Worm (Caenorhabditis elegans) whole organism, L4 larva: ENCODE results near the gene Y38C1AA.7.

Source experiments
- D1046.2 ChIP-seq: fragments of 200-800 bp; sonication (Bioruptor generic); IDR thresholded peaks from 2 replicates; pipeline ENCODE4 v1.3.6; 2022; ENCODE audit warnings: missing genetic modification characterization, missing compliant biosample characterization
- F10B5.3 ChIP-seq: sonication (generic microtip); optimal IDR thresholded peaks from 2 replicates; lab custom pipeline; 2016; ENCODE audit warnings: mild to moderate bottlenecking, missing genetic modification characterization, missing compliant biosample characterization
- F26F4.8 ChIP-seq: fragments of 200-800 bp; sonication (Bioruptor generic); conservative IDR thresholded peaks from 2 replicates; pipeline ENCODE4 v1.3.6; 2022; ENCODE audit warnings: missing genetic modification characterization, missing compliant biosample characterization
- F37D6.2 ChIP-seq: sonication (generic microtip); optimal IDR thresholded peaks from 2 replicates; lab custom pipeline; 2016; ENCODE audit warnings: mild to moderate bottlenecking, missing genetic modification characterization, missing compliant biosample characterization
- F44E2.7 ChIP-seq: fragments of 200-800 bp; sonication (Bioruptor generic); IDR thresholded peaks from 2 replicates; pipeline ENCODE4 v2.1.2; 2022; ENCODE audit warnings: missing genetic modification characterization, missing compliant biosample characterization
- R02D3.7 ChIP-seq: fragments of 150-350 bp; sonication (generic microtip); optimal IDR thresholded peaks from 3 replicates; lab custom pipeline; 2014; ENCODE audit warnings: missing biosample characterization, missing genetic modification characterization
- T26A8.4 ChIP-seq: fragments of 200-800 bp; sonication (Bioruptor generic); IDR thresholded peaks from 2 replicates; pipeline ENCODE4 v1.3.6; 2022; ENCODE audit warnings: missing genetic modification characterization, missing compliant biosample characterization
- Y105C5A.15 ChIP-seq: fragments of 200-800 bp; sonication (Bioruptor generic); IDR thresholded peaks from 2 replicates; pipeline ENCODE4 v1.3.6; 2022; ENCODE audit warnings: missing genetic modification characterization, missing compliant biosample characterization
- Y48G9A.11 ChIP-seq: fragments of 200-800 bp; sonication (Bioruptor generic); IDR thresholded peaks from 2 replicates; pipeline ENCODE4 v1.3.6; 2022; ENCODE audit warnings: missing genetic modification reagents, missing genetic modification characterization, missing compliant biosample characterization
- Y5F2A.4 ChIP-seq: fragments of 200-800 bp; sonication (Bioruptor generic); optimal IDR thresholded peaks from 2 replicates; lab custom pipeline; 2018; ENCODE audit warnings: mild to moderate bottlenecking, missing genetic modification characterization, missing compliant biosample characterization
- Y75B8A.6 ChIP-seq: fragments of 200-800 bp; sonication (Bioruptor generic); IDR thresholded peaks from 2 replicates; pipeline ENCODE4 v1.3.6; 2022; ENCODE audit warnings: missing genetic modification reagents, missing genetic modification characterization, missing compliant biosample characterization
- ZK337.2 ChIP-seq: fragments of 200-800 bp; sonication (Bioruptor generic); IDR thresholded peaks from 2 replicates; pipeline ENCODE4 v1.3.6; 2022; ENCODE audit warnings: missing genetic modification reagents, missing genetic modification characterization, missing compliant biosample characterization
- ZK546.5 ChIP-seq, 2 experiments: sonication (generic microtip); optimal IDR thresholded peaks; 2 replicates each; lab custom pipeline; 2017; ENCODE audit warnings: missing biosample characterization in 2 of 2, missing genetic modification characterization in 2 of 2
- arid-1 ChIP-seq: fragments of 200-800 bp; sonication (Bioruptor generic); conservative IDR thresholded peaks from 2 replicates; pipeline ENCODE4 v1.3.6; 2022; ENCODE audit warnings: missing genetic modification reagents, missing genetic modification characterization, missing compliant biosample characterization
- ceh-20 ChIP-seq: fragments of 200-800 bp; sonication (Bioruptor generic); IDR thresholded peaks from 2 replicates; pipeline ENCODE4 v1.3.6; 2022; ENCODE audit warnings: missing genetic modification reagents, missing genetic modification characterization, missing compliant biosample characterization
- ceh-44 ChIP-seq: fragments of 200-800 bp; sonication (Bioruptor generic); IDR thresholded peaks from 2 replicates; pipeline ENCODE4 v1.3.6; 2022; ENCODE audit warnings: missing genetic modification reagents, missing genetic modification characterization, missing compliant biosample characterization
- ces-1 ChIP-seq: fragments of 150-350 bp; sonication (generic microtip); optimal IDR thresholded peaks from 4 replicates; lab custom pipeline; 2014; ENCODE audit warnings: missing biosample characterization, missing genetic modification reagents, missing genetic modification characterization
- cey-2 ChIP-seq: sonication (generic microtip); optimal IDR thresholded peaks from 3 replicates; lab custom pipeline; 2017; ENCODE audit warnings: missing genetic modification characterization, mild to moderate bottlenecking, missing compliant biosample characterization, antibody characterized with exemption, borderline replicate concordance; ENCODE audit not compliant: insufficient read depth
- ctbp-1 ChIP-seq: fragments of 200-800 bp; sonication (Bioruptor generic); IDR thresholded peaks from 2 replicates; pipeline ENCODE4 v1.3.6; 2022; ENCODE audit warnings: missing genetic modification reagents, missing genetic modification characterization, missing compliant biosample characterization
- daf-19 ChIP-seq: fragments of 200-800 bp; sonication (Bioruptor generic); conservative IDR thresholded peaks from 2 replicates; pipeline ENCODE4 v1.3.6; 2022; ENCODE audit warnings: missing genetic modification characterization, missing compliant biosample characterization
- daf-8 ChIP-seq: fragments of 200-800 bp; sonication (Bioruptor generic); IDR thresholded peaks from 2 replicates; pipeline ENCODE4 v1.3.6; 2022; ENCODE audit warnings: missing genetic modification characterization, missing compliant biosample characterization
- dmd-6 ChIP-seq: fragments of 200-800 bp; sonication (Bioruptor generic); IDR thresholded peaks from 2 replicates; pipeline ENCODE4 v1.3.6; 2022; ENCODE audit warnings: missing genetic modification reagents, missing genetic modification characterization, missing compliant biosample characterization
- dmd-8 ChIP-seq: fragments of 200-800 bp; sonication (Bioruptor generic); IDR thresholded peaks from 2 replicates; pipeline ENCODE4 v1.3.6; 2022; ENCODE audit warnings: missing genetic modification characterization, missing compliant biosample characterization
- egl-43 ChIP-seq: fragments of 200-800 bp; sonication (Bioruptor generic); IDR thresholded peaks from 2 replicates; pipeline ENCODE4 v1.3.6; 2022; ENCODE audit warnings: missing genetic modification reagents, missing genetic modification characterization, missing compliant biosample characterization
- fkh-10 ChIP-seq: fragments of 150-350 bp; optimal IDR thresholded peaks from 2 replicates; lab custom pipeline; 2014; ENCODE audit warnings: missing biosample characterization, missing genetic modification reagents, missing genetic modification characterization
- hlh-30 ChIP-seq: sonication (generic microtip); optimal IDR thresholded peaks from 2 replicates; lab custom pipeline; 2017; ENCODE audit warnings: antibody characterized with exemption, mild to moderate bottlenecking, missing genetic modification characterization, missing compliant biosample characterization; ENCODE audit not compliant: insufficient read depth
- lin-1 ChIP-seq: fragments of 200-800 bp; sonication (Bioruptor generic); IDR thresholded peaks from 2 replicates; pipeline ENCODE4 v1.3.6; 2022; ENCODE audit warnings: missing genetic modification reagents, missing genetic modification characterization, missing compliant biosample characterization
- lsy-2 ChIP-seq, 2 experiments: fragments of 150-350 bp in 1 of 2; sonication (generic microtip) in 1 of 2; optimal IDR thresholded peaks; 2 replicates each; lab custom pipeline; 2014 to 2017; ENCODE audit warnings: missing biosample characterization in 2 of 2, missing genetic modification characterization in 2 of 2
- madf-5 ChIP-seq, 2 experiments: fragments of 200-800 bp; sonication (Bioruptor generic); IDR thresholded peaks; 2 replicates each; pipeline ENCODE4 v1.3.6; 2022; ENCODE audit warnings: missing compliant biosample characterization in 2 of 2, missing genetic modification characterization in 2 of 2
- mdt-29 ChIP-seq: fragments of 200-800 bp; sonication (Bioruptor generic); IDR thresholded peaks from 2 replicates; pipeline ENCODE4 v1.3.6; 2022; ENCODE audit warnings: missing genetic modification reagents, missing genetic modification characterization, missing compliant biosample characterization
- mep-1 ChIP-seq: fragments of 150-350 bp; sonication (generic microtip); optimal IDR thresholded peaks from 3 replicates; lab custom pipeline; 2014; ENCODE audit warnings: missing biosample characterization, missing genetic modification characterization
- mes-2 ChIP-seq: sonication (generic microtip); optimal IDR thresholded peaks from 2 replicates; lab custom pipeline; 2016; ENCODE audit warnings: missing genotype, mild to moderate bottlenecking, missing genetic modification characterization, missing compliant biosample characterization; ENCODE audit not compliant: poor library complexity, severe bottlenecking
- nhr-111 ChIP-seq: fragments of 200-800 bp; sonication (Bioruptor generic); optimal IDR thresholded peaks from 2 replicates; lab custom pipeline; 2018; ENCODE audit warnings: mild to moderate bottlenecking, missing genetic modification characterization, missing compliant biosample characterization
- nhr-25 ChIP-seq: sonication (generic microtip); optimal IDR thresholded peaks from 2 replicates; lab custom pipeline; 2017; ENCODE audit warnings: missing genetic modification characterization, mild to moderate bottlenecking, missing compliant biosample characterization, antibody characterized with exemption, moderate library complexity, borderline replicate concordance; ENCODE audit not compliant: insufficient read depth
- nhr-28 ChIP-seq: fragments of 150-350 bp; optimal IDR thresholded peaks from 2 replicates; lab custom pipeline; 2014; ENCODE audit warnings: missing biosample characterization, missing genetic modification characterization
- nhr-41 ChIP-seq: fragments of 200-800 bp; sonication (Bioruptor generic); IDR thresholded peaks from 2 replicates; pipeline ENCODE4 v1.3.6; 2022; ENCODE audit warnings: missing genetic modification reagents, missing genetic modification characterization, missing compliant biosample characterization
- nhr-76 ChIP-seq: fragments of 150-350 bp; optimal IDR thresholded peaks from 2 replicates; lab custom pipeline; 2014; ENCODE audit warnings: missing biosample characterization, missing genetic modification characterization
- nhr-77 ChIP-seq: fragments of 150-350 bp; optimal IDR thresholded peaks from 2 replicates; lab custom pipeline; 2014; ENCODE audit warnings: missing biosample characterization, missing genetic modification characterization
- rbr-2 ChIP-seq: sonication (generic microtip); optimal IDR thresholded peaks from 2 replicates; lab custom pipeline; 2016; ENCODE audit warnings: missing genotype, missing genetic modification characterization, missing compliant biosample characterization
- sdz-12 ChIP-seq: fragments of 200-800 bp; sonication (Bioruptor generic); optimal IDR thresholded peaks from 2 replicates; lab custom pipeline; 2018; ENCODE audit warnings: mild to moderate bottlenecking, missing genetic modification characterization, missing compliant biosample characterization
- set-16 ChIP-seq: fragments of 200-800 bp; sonication (Bioruptor generic); IDR thresholded peaks from 2 replicates; pipeline ENCODE4 v1.3.6; 2022; ENCODE audit warnings: missing genetic modification reagents, missing genetic modification characterization, missing compliant biosample characterization
- snpc-1.2 ChIP-seq: fragments of 200-800 bp; sonication (Bioruptor generic); IDR thresholded peaks from 2 replicates; pipeline ENCODE4 v1.3.6; 2022; ENCODE audit warnings: missing genetic modification reagents, missing genetic modification characterization, missing compliant biosample characterization
- spr-3 ChIP-seq: fragments of 200-800 bp; sonication (Bioruptor generic); optimal IDR thresholded peaks from 2 replicates; lab custom pipeline; 2018; ENCODE audit warnings: mild to moderate bottlenecking, missing genetic modification characterization, missing compliant biosample characterization
- tag-97 ChIP-seq: fragments of 200-800 bp; sonication (Bioruptor generic); IDR thresholded peaks from 2 replicates; pipeline ENCODE4 v1.3.6; 2022; ENCODE audit warnings: missing genetic modification characterization, missing compliant biosample characterization
- unc-130 ChIP-seq: sonication (generic microtip); optimal IDR thresholded peaks from 2 replicates; lab custom pipeline; 2016; ENCODE audit warnings: missing genetic modification reagents, missing genetic modification characterization, missing compliant biosample characterization
- vab-7 ChIP-seq: fragments of 200-800 bp; sonication (Bioruptor generic); IDR thresholded peaks from 2 replicates; pipeline ENCODE4 v1.3.6; 2022; ENCODE audit warnings: missing genetic modification reagents, missing genetic modification characterization, missing compliant biosample characterization
- zfp-2 ChIP-seq: sonication (generic microtip); optimal IDR thresholded peaks from 2 replicates; lab custom pipeline; 2016; ENCODE audit warnings: mild to moderate bottlenecking, missing genetic modification characterization, missing compliant biosample characterization
- zip-11 ChIP-seq: fragments of 200-800 bp; sonication (Bioruptor generic); IDR thresholded peaks from 2 replicates; pipeline ENCODE4 v1.3.6; 2022; ENCODE audit warnings: missing genetic modification characterization, missing compliant biosample characterization
- ztf-7 ChIP-seq: fragments of 150-350 bp; optimal IDR thresholded peaks from 2 replicates; lab custom pipeline; 2014; ENCODE audit warnings: missing biosample characterization, missing genetic modification characterization

Gene Y38C1AA.7

ce11 chrIV:143807-144371 lies 14.9 kb upstream of the Y38C1AA.7 start (continued):
- TF ChIP-seq tag-97: no peak
- peak; percentile 8 for TF ChIP-seq nhr-28 (tag; lab: Kevin White, UChicago)
- peak; percentile 51; the same call in 1 of the 2 replicates for TF ChIP-seq daf-19 (GFP tag; lab: Robert Waterston, UW)
- TF ChIP-seq sdz-12 (GFP tag; lab: Kevin White, UChicago): peak; percentile 49
- peak; percentile 68; the same call in 1 of the 2 replicates for TF ChIP-seq lin-1 (GFP tag; lab: Robert Waterston, UW)
- TF ChIP-seq vab-7 (GFP tag; lab: Robert Waterston, UW): peak; percentile 90
- peak; percentile 43 for TF ChIP-seq zfp-2
- no peak for TF ChIP-seq nhr-111 (GFP tag; lab: Kevin White, UChicago)
- peak; percentile 34 for TF ChIP-seq F37D6.2 (tag; lab: Kevin White, UChicago)
- TF ChIP-seq nhr-76 (tag; lab: Kevin White, UChicago): no peak
- 0 out of 2 replicates have a peak, but pooled peaks have one; percentile 21 for TF ChIP-seq zip-11 (GFP tag; lab: Robert Waterston, UW)
- peak; percentile 74; the same call in 1 of the 2 replicates for TF ChIP-seq F26F4.8 (GFP tag; lab: Robert Waterston, UW)
- no peak for TF ChIP-seq nhr-77 (tag; lab: Kevin White, UChicago)
- no peak for TF ChIP-seq ces-1
- peak; percentile 57 for TF ChIP-seq set-16 (GFP tag; lab: Robert Waterston, UW)
- TF ChIP-seq daf-8: no peak
- TF ChIP-seq ceh-20 (GFP tag; lab: Robert Waterston, UW): peak; percentile 71
- TF ChIP-seq mdt-29: 0 out of 2 replicates have a peak, but pooled peaks have one; percentile 41
- no peak for TF ChIP-seq ZK546.5 (tag; optimal IDR thresholded peaks at IDR 0.05; lab: Kevin White, UChicago)
- TF ChIP-seq Y5F2A.4 (GFP tag; lab: Kevin White, UChicago): peak; percentile 22
- peak; percentile 62 for TF ChIP-seq unc-130 (GFP tag; lab: Kevin White, UChicago)
- TF ChIP-seq fkh-10 (GFP tag; lab: Kevin White, UChicago): peak; percentile 37
- TF ChIP-seq Y75B8A.6 (GFP tag; lab: Robert Waterston, UW): peak; percentile 70; the same call in 1 of the 2 replicates
- no peak for TF ChIP-seq cey-2
- peak; percentile 56; the same call in 1 of the 2 replicates for TF ChIP-seq nhr-41 (GFP tag; lab: Robert Waterston, UW)
- peak; percentile 73 for TF ChIP-seq mep-1 (tag; lab: Kevin White, UChicago)
- TF ChIP-seq mes-2 (tag; lab: Kevin White, UChicago): peak; percentile 79
- TF ChIP-seq spr-3 (GFP tag; lab: Kevin White, UChicago): peak; percentile 66
- TF ChIP-seq snpc-1.2 (GFP tag; lab: Robert Waterston, UW): peak; percentile 84
- TF ChIP-seq T26A8.4: peak; percentile 57; the same call in 1 of the 2 replicates
- 0 out of 2 replicates have a peak, but pooled peaks have one; percentile 53 for TF ChIP-seq ceh-44 (GFP tag; lab: Robert Waterston, UW)
- peak in 1 of 2 experiments; percentile 81; a peak in 1 of 4 replicates for TF ChIP-seq madf-5 (GFP tag; IDR thresholded peaks at IDR 0.05; lab: Robert Waterston, UW)
- peak; percentile 67 for TF ChIP-seq arid-1 (GFP tag; lab: Robert Waterston, UW)
- TF ChIP-seq dmd-8: peak; percentile 86
- TF ChIP-seq nhr-25 (tag; lab: Kevin White, UChicago): no peak
- no peak for TF ChIP-seq lsy-2 (tag; optimal IDR thresholded peaks at IDR 0.05; lab: Kevin White, UChicago)
- peak; percentile 81; the same call in 1 of the 2 replicates for TF ChIP-seq ZK337.2
- TF ChIP-seq D1046.2 (GFP tag; lab: Robert Waterston, UW): peak; percentile 79
- TF ChIP-seq egl-43 (GFP tag; lab: Robert Waterston, UW): peak; percentile 92
- no peak for TF ChIP-seq R02D3.7 (tag; lab: Kevin White, UChicago)
- peak; percentile 84 for TF ChIP-seq hlh-30
- 0 out of 2 replicates have a peak, but pooled peaks have one; percentile 67 for TF ChIP-seq F44E2.7 (GFP tag; lab: Robert Waterston, UW)
- peak; percentile 76 for TF ChIP-seq ctbp-1 (GFP tag; lab: Robert Waterston, UW)
- TF ChIP-seq Y105C5A.15 (GFP tag; lab: Robert Waterston, UW): peak; percentile 86; the same call in 1 of the 2 replicates
- TF ChIP-seq F10B5.3: peak; percentile 40
- peak; percentile 71 for TF ChIP-seq dmd-6 (GFP tag; lab: Robert Waterston, UW)
- TF ChIP-seq ztf-7: peak; percentile 37
- peak; percentile 56 for TF ChIP-seq Y48G9A.11 (GFP tag; lab: Robert Waterston, UW)
- peak; percentile 60 for TF ChIP-seq rbr-2 (tag; lab: Kevin White, UChicago)
